Worm (Caenorhabditis elegans) whole organism, mixed stage, embryonic: ENCODE results near the gene ZK666.4.

Experiments used
- M03D4.4 ChIP-seq: sonication (generic microtip); optimal IDR thresholded peaks from 2 replicates; lab custom pipeline; 2017; ENCODE audit warnings: mild to moderate bottlenecking, missing genetic modification characterization, missing compliant biosample characterization
- bed-3 ChIP-seq: fragments of 200-800 bp; sonication (Bioruptor generic); optimal IDR thresholded peaks from 3 replicates; lab custom pipeline; 2018; ENCODE audit warnings: mild to moderate bottlenecking, missing genetic modification characterization, moderate library complexity, missing compliant biosample characterization
- blmp-1 ChIP-seq: fragments of 150-350 bp; optimal IDR thresholded peaks from 2 replicates; lab custom pipeline; 2014; ENCODE audit warnings: missing biosample characterization, missing genetic modification characterization
- ceh-39 ChIP-seq: fragments of 150-350 bp; optimal IDR thresholded peaks from 2 replicates; lab custom pipeline; 2014; ENCODE audit warnings: missing biosample characterization, missing genetic modification characterization
- ceh-43 ChIP-seq: fragments of 200-800 bp; sonication (Bioruptor generic); optimal IDR thresholded peaks from 2 replicates; lab custom pipeline; 2018; ENCODE audit warnings: mild to moderate bottlenecking, missing genetic modification characterization, moderate library complexity, missing compliant biosample characterization
- ceh-83 ChIP-seq: fragments of 200-800 bp; sonication (Bioruptor generic); optimal IDR thresholded peaks from 2 replicates; lab custom pipeline; 2018; ENCODE audit warnings: mild to moderate bottlenecking, missing genetic modification characterization, missing compliant biosample characterization
- drap-1 ChIP-seq: fragments of 200-800 bp; sonication (Bioruptor generic); optimal IDR thresholded peaks from 3 replicates; lab custom pipeline; 2018; ENCODE audit warnings: mild to moderate bottlenecking, missing genetic modification characterization, missing compliant biosample characterization
- elt-1 ChIP-seq: sonication (generic microtip); optimal IDR thresholded peaks from 2 replicates; lab custom pipeline; 2017; ENCODE audit warnings: missing genetic modification characterization, mild to moderate bottlenecking, missing compliant biosample characterization, antibody characterized with exemption, moderate library complexity, borderline replicate concordance; ENCODE audit not compliant: insufficient read depth
- elt-3 ChIP-seq: fragments of 150-350 bp; optimal IDR thresholded peaks from 2 replicates; lab custom pipeline; 2014; ENCODE audit warnings: missing biosample characterization, missing genetic modification characterization
- flh-1 ChIP-seq: fragments of 200-800 bp; sonication (Bioruptor generic); optimal IDR thresholded peaks from 2 replicates; lab custom pipeline; 2018; ENCODE audit warnings: mild to moderate bottlenecking, missing genetic modification characterization, moderate library complexity, missing compliant biosample characterization
- ham-2 ChIP-seq: fragments of 200-800 bp; sonication (Bioruptor generic); optimal IDR thresholded peaks from 2 replicates; lab custom pipeline; 2018; ENCODE audit warnings: mild to moderate bottlenecking, missing genetic modification characterization, missing compliant biosample characterization
- hlh-1 ChIP-seq: fragments of 150-350 bp; optimal IDR thresholded peaks from 2 replicates; lab custom pipeline; 2014; ENCODE audit warnings: missing biosample characterization, missing genetic modification reagents, missing genetic modification characterization
- lin-13 ChIP-seq: fragments of 150-350 bp; optimal IDR thresholded peaks from 2 replicates; lab custom pipeline; 2014; ENCODE audit warnings: missing biosample characterization, missing genetic modification characterization
- lin-32 ChIP-seq: fragments of 200-800 bp; sonication (Bioruptor generic); optimal IDR thresholded peaks from 2 replicates; lab custom pipeline; 2018; ENCODE audit warnings: mild to moderate bottlenecking, missing genetic modification characterization, missing compliant biosample characterization
- lsy-2 ChIP-seq: fragments of 150-350 bp; optimal IDR thresholded peaks from 2 replicates; lab custom pipeline; 2014; ENCODE audit warnings: missing biosample characterization, missing genetic modification characterization
- mab-5 ChIP-seq: fragments of 150-350 bp; optimal IDR thresholded peaks from 2 replicates; lab custom pipeline; 2014; ENCODE audit warnings: missing biosample characterization, missing genetic modification characterization
- mep-1 ChIP-seq: fragments of 150-350 bp; optimal IDR thresholded peaks from 2 replicates; lab custom pipeline; 2017; ENCODE audit warnings: missing biosample characterization, missing genetic modification reagents, missing genetic modification characterization, inconsistent platforms
- mls-2 ChIP-seq: sonication (generic microtip); optimal IDR thresholded peaks from 2 replicates; lab custom pipeline; 2016; ENCODE audit warnings: mild to moderate bottlenecking, missing genetic modification characterization, moderate library complexity, missing compliant biosample characterization
- nhr-12 ChIP-seq: fragments of 150-350 bp; optimal IDR thresholded peaks from 2 replicates; lab custom pipeline; 2014; ENCODE audit warnings: missing biosample characterization, missing genetic modification characterization
- nhr-2 ChIP-seq: fragments of 150-350 bp; optimal IDR thresholded peaks from 2 replicates; lab custom pipeline; 2014; ENCODE audit warnings: missing biosample characterization, missing genetic modification characterization
- nhr-28 ChIP-seq: fragments of 150-350 bp; optimal IDR thresholded peaks from 2 replicates; lab custom pipeline; 2014; ENCODE audit warnings: missing biosample characterization, missing genetic modification characterization
- nhr-76 ChIP-seq: sonication (generic microtip); optimal IDR thresholded peaks from 2 replicates; lab custom pipeline; 2017; ENCODE audit warnings: missing biosample characterization, missing genetic modification characterization
- pha-4 ChIP-seq: fragments of 150-350 bp; optimal IDR thresholded peaks from 2 replicates; lab custom pipeline; 2018; ENCODE audit warnings: missing biosample characterization, missing genetic modification reagents, missing genetic modification characterization
- sem-2 ChIP-seq: fragments of 200-800 bp; sonication (Bioruptor generic); optimal IDR thresholded peaks from 2 replicates; lab custom pipeline; 2018; ENCODE audit warnings: mild to moderate bottlenecking, missing genetic modification characterization, missing compliant biosample characterization
- snpc-4 ChIP-seq: fragments of 150-350 bp; optimal IDR thresholded peaks from 2 replicates; lab custom pipeline; 2014; ENCODE audit warnings: missing biosample characterization, missing genetic modification characterization
- sptf-1 ChIP-seq: sonication (generic microtip); optimal IDR thresholded peaks from 2 replicates; lab custom pipeline; 2017; ENCODE audit warnings: mild to moderate bottlenecking, missing genetic modification characterization, moderate library complexity, missing compliant biosample characterization
- tbx-8 ChIP-seq: fragments of 200-800 bp; sonication (Bioruptor generic); optimal IDR thresholded peaks from 2 replicates; lab custom pipeline; 2018; ENCODE audit warnings: mild to moderate bottlenecking, missing genetic modification characterization, moderate library complexity, missing compliant biosample characterization
- unc-120 ChIP-seq: sonication (generic microtip); optimal IDR thresholded peaks from 2 replicates; lab custom pipeline; 2017; ENCODE audit warnings: missing genetic modification characterization, missing compliant biosample characterization; ENCODE audit not compliant: poor library complexity, severe bottlenecking
- unc-39 ChIP-seq: fragments of 150-350 bp; optimal IDR thresholded peaks from 2 replicates; lab custom pipeline; 2014; ENCODE audit warnings: missing biosample characterization, missing genetic modification characterization
- unc-62 ChIP-seq: fragments of 150-350 bp; optimal IDR thresholded peaks from 2 replicates; lab custom pipeline; 2014; ENCODE audit warnings: missing biosample characterization, missing genetic modification reagents, missing genetic modification characterization
- zip-8 ChIP-seq: fragments of 150-350 bp; optimal IDR thresholded peaks from 2 replicates; lab custom pipeline; 2014; ENCODE audit warnings: missing biosample characterization, missing genetic modification characterization
- ztf-11 ChIP-seq: fragments of 150-350 bp; optimal IDR thresholded peaks from 2 replicates; lab custom pipeline; 2014; ENCODE audit warnings: missing biosample characterization, missing genetic modification characterization

The ZK666.4 gene

DNA sequence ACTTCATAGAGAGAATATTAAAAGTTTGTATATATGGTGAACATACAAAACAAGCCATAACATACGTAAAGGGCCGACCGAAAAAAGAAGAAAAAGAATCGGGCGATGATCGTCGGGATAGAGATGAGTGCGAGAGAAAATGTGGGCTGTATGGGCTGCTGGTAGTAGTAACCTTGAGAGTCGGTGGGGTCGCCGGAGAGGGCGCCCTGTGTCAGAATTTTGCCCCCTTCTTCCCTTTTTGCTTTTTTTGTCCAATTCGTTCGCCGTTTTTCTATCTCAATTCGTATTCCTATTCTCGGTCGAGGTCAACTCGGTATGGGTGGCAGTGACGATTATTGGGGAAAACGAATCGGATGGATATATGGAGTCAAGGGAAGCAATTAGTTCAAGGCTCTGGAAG, 28.9 kb downstream of the ZK666.4 start:
- TF ChIP-seq blmp-1: no peak
- no peak for TF ChIP-seq unc-39 (tag; lab: Kevin White, UChicago)
- no peak for TF ChIP-seq lsy-2 (tag; lab: Kevin White, UChicago)
- TF ChIP-seq mls-2: no peak
- no peak for TF ChIP-seq nhr-76 (tag; lab: Kevin White, UChicago)
- TF ChIP-seq elt-1 (tag; lab: Kevin White, UChicago): no peak
- TF ChIP-seq unc-120 (tag; lab: Kevin White, UChicago): no peak
- TF ChIP-seq elt-3 (tag; lab: Kevin White, UChicago): no peak
- TF ChIP-seq sem-2: no peak
- no peak for TF ChIP-seq lin-13
- no peak for TF ChIP-seq nhr-28 (tag; lab: Kevin White, UChicago)
- TF ChIP-seq sptf-1: no peak
- TF ChIP-seq ztf-11 (tag; lab: Kevin White, UChicago): no peak
- TF ChIP-seq snpc-4 (tag; lab: Kevin White, UChicago): no peak
- TF ChIP-seq, all 35 proteins: peak for 0

DNA sequence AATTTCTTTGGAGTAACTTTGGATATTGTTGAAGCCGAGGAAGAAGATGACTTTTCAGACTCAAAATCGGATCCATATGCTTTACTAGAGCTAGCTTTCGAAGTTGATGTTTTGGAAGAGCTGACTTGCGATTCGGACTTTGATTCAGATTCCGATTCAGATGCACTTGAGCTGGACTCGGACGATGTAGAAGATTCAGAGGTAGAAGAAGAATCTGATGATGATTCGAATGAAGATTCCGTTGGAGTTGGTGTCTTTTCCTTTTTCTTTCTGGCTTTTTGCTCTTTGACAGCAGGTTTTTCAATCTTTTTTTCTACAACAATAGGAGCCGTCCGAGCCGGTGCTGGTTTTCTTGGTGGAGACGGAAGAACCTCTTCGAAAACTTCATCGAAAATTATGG, 30.8 kb downstream of the ZK666.4 start:
- TF ChIP-seq lin-32 (GFP tag; lab: Kevin White, UChicago) (no peak), tbx-8 (GFP tag; lab: Kevin White, UChicago) (no peak), ceh-43 (no peak), ceh-39 (no peak), sptf-1 (no peak)

DNA sequence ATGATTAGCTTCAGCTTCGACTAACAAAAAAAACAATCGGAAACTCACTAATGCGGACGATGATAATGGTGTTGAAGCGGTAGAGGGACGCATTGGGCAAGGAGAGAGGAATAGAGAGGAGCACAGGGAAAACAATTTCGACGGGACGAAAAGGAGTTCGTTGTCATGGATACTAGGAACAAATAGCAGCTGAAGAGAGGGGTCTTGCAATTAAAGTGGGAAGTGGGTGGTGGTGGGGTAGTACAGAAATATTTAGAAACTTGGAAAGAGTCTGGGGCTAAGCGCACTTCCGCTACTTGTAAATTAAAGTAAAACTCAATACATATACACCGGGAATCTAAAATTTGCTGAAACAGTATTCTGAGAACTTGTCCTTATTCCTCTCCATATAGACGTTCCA, 32.7 kb downstream of the ZK666.4 start, which contains the start of gene F59B10.2:
F59B10.2 (minus strand) TSS at position 101 of the 400 bp plus-strand sequence.
- TF ChIP-seq drap-1 (no peak), zip-8 (tag; lab: Kevin White, UChicago) (no peak), blmp-1 (no peak), nhr-28 (tag; lab: Kevin White, UChicago) (no peak), nhr-2 (tag; lab: Kevin White, UChicago) (no peak), snpc-4 (tag; lab: Kevin White, UChicago) (no peak), ham-2 (GFP tag; lab: Kevin White, UChicago) (no peak), ceh-83 (GFP tag; lab: Kevin White, UChicago) (no peak), elt-1 (tag; lab: Kevin White, UChicago) (no peak), bed-3 (GFP tag; lab: Kevin White, UChicago) (no peak)
- TF ChIP-seq, all 35 proteins: peak for 0

DNA sequence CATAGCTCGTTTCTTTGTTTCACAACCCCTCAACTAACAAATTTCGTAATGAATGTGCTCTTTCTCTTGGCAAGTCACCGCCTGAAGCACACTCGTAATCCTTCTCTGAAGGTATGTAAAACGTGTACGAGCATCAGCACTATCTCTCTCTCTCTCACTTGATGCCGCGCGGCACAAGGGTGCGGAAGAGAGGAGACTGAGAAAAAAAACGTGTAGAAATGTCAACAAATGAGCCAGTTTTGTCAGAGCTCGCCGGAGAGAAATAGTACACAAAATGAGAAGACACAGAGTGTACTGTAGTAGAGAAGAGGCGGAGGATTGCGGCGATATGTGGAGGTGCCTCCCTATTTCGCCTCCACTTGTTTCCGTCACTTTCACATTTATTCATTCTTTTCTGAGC, 33.2 kb downstream of the ZK666.4 start, which contains the start of gene F59B10.3:
F59B10.3 (plus strand) TSS at position 301 of the 400 bp plus-strand sequence.
- TF ChIP-seq ceh-39 (no peak), mab-5 (tag; lab: Kevin White, UChicago) (no peak), pha-4 (tag; lab: Kevin White, UChicago) (peak; percentile 63), flh-1 (GFP tag; lab: Kevin White, UChicago) (no peak), drap-1 (no peak)
- TF ChIP-seq, all 35 proteins: peak for 1

DNA sequence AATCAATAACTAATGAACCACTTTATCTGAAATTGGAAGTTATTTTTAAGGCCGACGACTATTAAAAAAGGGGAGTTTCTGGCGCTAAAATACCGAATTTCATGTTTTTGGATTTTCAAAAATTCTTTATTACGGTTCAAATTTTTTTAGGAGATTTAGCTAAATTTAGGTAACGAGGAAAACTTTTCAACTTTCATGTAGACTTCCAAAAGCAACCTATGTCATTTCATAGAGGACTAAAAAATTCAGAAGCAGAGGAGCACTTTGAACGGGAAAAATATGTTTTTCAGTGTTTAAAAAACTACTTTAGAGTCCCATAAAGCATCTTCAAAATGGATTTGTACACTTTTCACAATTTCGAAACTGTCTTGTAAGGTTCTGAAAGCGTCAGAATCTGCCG, 36.3 kb downstream of the ZK666.4 start:
- no peak for TF ChIP-seq ceh-43
- no peak for TF ChIP-seq unc-120 (tag; lab: Kevin White, UChicago)
- no peak for TF ChIP-seq nhr-28 (tag; lab: Kevin White, UChicago)
- no peak for TF ChIP-seq blmp-1
- no peak for TF ChIP-seq lsy-2 (tag; lab: Kevin White, UChicago)
- TF ChIP-seq ceh-83 (GFP tag; lab: Kevin White, UChicago): no peak
- no peak for TF ChIP-seq M03D4.4 (tag; lab: Kevin White, UChicago)
- no peak for TF ChIP-seq sem-2
- TF ChIP-seq snpc-4 (tag; lab: Kevin White, UChicago): no peak
- TF ChIP-seq mep-1 (tag; lab: Kevin White, UChicago): no peak
- TF ChIP-seq hlh-1 (tag; lab: Kevin White, UChicago): no peak
- TF ChIP-seq ham-2 (GFP tag; lab: Kevin White, UChicago): no peak
- TF ChIP-seq lin-13: no peak
- TF ChIP-seq sptf-1: no peak
- no peak for TF ChIP-seq unc-62 (GFP tag; lab: Kevin White, UChicago)
- TF ChIP-seq nhr-12: no peak
